Fruit fly (Drosophila melanogaster): ENCODE data around the gene dar1.
A peak's percentile ranks its signal among the peaks of the same experiment; 100 is the strongest.

The dar1 gene

DNA sequence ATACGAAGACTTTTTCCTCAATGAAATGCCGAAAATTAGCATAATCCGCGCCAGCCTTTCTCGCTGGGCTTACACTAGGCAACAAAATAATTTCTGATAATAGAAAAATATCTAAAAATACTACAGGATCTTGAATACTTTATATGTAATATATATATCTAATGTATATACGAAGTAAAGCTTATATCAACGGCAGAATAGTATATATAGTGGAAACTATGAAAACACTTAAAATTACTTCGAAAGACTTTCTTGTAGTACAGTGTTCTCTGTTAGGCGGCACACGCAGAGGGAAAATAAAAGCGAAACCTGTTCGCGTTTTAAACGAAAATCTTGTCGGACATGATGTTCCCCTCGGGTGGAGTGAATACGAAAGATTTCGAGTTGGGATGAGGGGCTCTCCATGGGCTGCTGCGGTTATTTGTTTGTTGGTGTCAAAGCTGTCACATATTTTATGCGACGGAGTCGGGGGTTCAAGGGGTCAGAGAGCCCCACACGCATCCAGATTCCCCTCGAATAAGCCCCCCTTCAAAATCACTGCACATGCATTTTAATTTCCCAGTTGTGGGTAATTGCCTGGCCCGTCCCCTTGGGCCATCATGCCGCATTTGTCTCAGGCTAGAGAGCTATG is 8.1 kb downstream of the dar1 start:
- TF ChIP-seq CG1620 (GFP tag; optimal IDR thresholded peaks at IDR 0.05) (no peak), cic (GFP tag; optimal IDR thresholded peaks at IDR 0.05) (no peak), CG5204 (GFP tag; optimal IDR thresholded peaks at IDR 0.05) (no peak), ovo (GFP tag; optimal IDR thresholded peaks at IDR 0.05) (no peak), Hr96 (GFP tag; optimal IDR thresholded peaks at IDR 0.05) (no peak), Clk (GFP tag; optimal IDR thresholded peaks at IDR 0.05) (no peak), toe (GFP tag; optimal IDR thresholded peaks at IDR 0.05) (no peak), CG7045 (GFP tag; optimal IDR thresholded peaks at IDR 0.05) (no peak), cnc (optimal IDR thresholded peaks at IDR 0.05) (no peak), pad (GFP tag; optimal IDR thresholded peaks at IDR 0.05) (no peak), Mnt (GFP tag; optimal IDR thresholded peaks at IDR 0.05) (no peak), CG7101 (tag; optimal IDR thresholded peaks at IDR 0.05) (no peak), tj (GFP tag; optimal IDR thresholded peaks at IDR 0.05) (no peak), CG11617 (GFP tag; optimal IDR thresholded peaks at IDR 0.05) (no peak), bab1 (GFP tag; optimal IDR thresholded peaks at IDR 0.05) (no peak), CG14711 (tag; optimal IDR thresholded peaks at IDR 0.05) (no peak)

DNA sequence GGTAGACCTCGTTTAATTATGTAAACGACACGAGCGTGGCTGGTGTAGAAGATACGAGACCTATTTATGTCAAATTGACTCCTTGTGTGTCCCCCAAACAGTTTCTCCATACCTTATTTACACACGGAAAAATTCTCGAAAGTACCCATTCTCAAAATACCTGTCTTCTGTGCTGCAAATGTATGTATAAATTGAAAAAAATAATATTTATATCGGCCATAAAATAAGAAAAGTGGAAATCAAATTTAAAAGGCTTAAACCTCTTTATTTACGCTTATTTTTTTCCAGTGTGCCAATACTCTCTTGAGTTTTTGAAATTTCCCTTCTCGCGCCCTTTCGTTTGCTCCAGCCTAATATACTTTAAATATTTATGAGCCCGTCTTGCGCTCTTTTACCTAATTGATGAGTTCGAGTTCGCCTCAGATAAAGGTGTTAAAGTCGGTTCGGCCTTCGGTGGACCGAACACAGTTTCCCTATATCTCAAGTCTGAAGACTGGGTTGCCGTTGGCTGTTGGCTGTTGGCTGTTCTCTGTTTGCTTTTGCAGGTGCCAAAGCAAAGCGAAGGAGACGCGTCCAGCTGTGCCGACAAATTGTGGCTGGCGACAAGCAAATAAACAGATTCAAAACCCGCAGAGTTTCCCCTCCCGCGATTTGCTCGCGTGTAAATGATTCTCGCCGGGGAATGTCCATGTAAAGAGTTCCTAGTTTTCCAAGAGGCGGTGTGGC is 12.6 kb downstream of the dar1 start:
- TF ChIP-seq kay (GFP tag; ENCODE audit: borderline replicate concordance) = peak; percentile 2
- TF ChIP-seq tj (GFP tag; optimal IDR thresholded peaks at IDR 0.05) = no peak

- TF ChIP-seq pad (GFP tag; optimal IDR thresholded peaks at IDR 0.05) (no peak), cnc (optimal IDR thresholded peaks at IDR 0.05) (no peak)
Measured at dm6 chr3L:3639324-3639723, 13.2 kb downstream of the dar1 start.

dm6 chr3L:3640916-3641315 is 14.8 kb downstream of the dar1 start:
- no peak for TF ChIP-seq CG7045 (GFP tag; optimal IDR thresholded peaks at IDR 0.05)
- no peak for TF ChIP-seq CG33017 (tag; optimal IDR thresholded peaks at IDR 0.05)
- no peak for TF ChIP-seq cnc (optimal IDR thresholded peaks at IDR 0.05)
- no peak for TF ChIP-seq pad (GFP tag; optimal IDR thresholded peaks at IDR 0.05)
- TF ChIP-seq Crg-1 (GFP tag; optimal IDR thresholded peaks at IDR 0.05) = no peak
- TF ChIP-seq CG5204 (GFP tag; optimal IDR thresholded peaks at IDR 0.05) = no peak
- TF ChIP-seq bab1 (GFP tag; optimal IDR thresholded peaks at IDR 0.05) = no peak

DNA sequence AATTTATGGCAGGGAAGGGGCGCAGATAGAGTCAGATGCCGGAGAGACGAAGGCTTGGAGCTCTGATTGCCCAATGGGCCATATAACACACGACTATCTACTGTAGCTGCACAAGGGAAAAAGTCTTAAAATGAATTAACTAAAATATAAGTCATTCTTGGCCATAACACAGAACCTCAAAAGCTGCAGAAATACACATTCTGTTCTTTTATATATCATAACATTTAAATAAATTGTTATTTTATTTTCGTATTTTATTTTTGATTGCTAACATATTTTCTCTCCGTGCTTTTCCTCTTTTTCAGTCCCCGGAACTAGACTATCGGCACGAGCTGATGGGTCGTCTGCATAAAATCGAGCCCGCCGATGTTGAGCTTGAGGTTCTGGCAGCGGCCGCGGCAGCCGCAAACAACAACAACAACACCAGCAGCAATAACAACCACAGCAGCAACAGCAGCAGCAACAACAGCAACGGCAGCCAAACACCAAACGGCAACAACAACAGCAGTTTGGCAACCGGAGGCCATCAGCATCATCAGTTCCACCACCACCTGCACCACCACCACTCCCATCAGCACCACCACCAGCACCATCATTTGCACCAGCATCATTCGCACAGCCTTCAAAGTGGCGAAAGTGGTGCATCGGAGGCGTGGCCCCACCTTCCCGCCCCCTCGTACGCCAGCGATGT is 18.3 kb downstream of the dar1 start:
- TF ChIP-seq cnc (optimal IDR thresholded peaks at IDR 0.05) (no peak), CG12768 (GFP tag; optimal IDR thresholded peaks at IDR 0.05) (no peak), CG11617 (GFP tag; optimal IDR thresholded peaks at IDR 0.05) (no peak), CG33017 (tag; optimal IDR thresholded peaks at IDR 0.05) (no peak), cic (GFP tag; optimal IDR thresholded peaks at IDR 0.05) (no peak), Mnt (GFP tag; optimal IDR thresholded peaks at IDR 0.05) (no peak), Clk (GFP tag; optimal IDR thresholded peaks at IDR 0.05) (no peak), tj (GFP tag; optimal IDR thresholded peaks at IDR 0.05) (no peak), CG5204 (GFP tag; optimal IDR thresholded peaks at IDR 0.05) (no peak), CG1620 (GFP tag; optimal IDR thresholded peaks at IDR 0.05) (no peak)

DNA sequence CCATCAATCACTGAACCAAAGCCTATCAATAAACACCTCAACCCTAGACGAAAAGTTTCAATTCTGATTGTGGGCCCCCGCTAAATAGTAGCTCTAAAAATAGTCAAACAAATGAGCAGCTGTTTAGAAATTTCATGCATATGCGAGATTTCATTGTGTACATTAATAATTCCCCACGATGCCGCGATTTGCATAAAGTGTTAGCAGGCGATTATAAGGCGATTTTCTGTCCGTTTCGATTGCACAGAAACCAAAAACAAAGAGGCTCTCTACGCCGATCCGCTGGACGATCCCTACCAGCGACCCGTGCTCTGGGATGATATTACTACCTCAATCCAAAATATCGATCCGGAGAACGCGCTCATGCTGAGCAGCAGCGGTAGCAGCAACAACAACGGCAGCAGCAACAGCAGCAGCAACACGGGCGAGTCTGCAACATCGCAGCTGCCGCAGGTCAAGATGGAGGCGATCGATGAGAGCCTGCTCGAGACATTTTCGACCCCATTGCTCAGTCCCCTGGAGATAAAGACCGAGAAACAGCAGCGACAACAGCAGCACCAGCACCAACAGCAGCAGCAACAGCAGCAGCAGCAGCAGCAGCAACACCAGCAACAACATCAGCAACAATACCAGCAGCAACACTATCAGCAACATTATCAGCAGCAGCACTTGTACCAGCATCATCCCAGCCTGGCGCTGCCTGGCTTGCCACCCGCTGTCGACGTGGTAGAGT is 19.6 kb downstream of the dar1 start:
- TF ChIP-seq CG5204 (GFP tag; optimal IDR thresholded peaks at IDR 0.05) = no peak
- no peak for TF ChIP-seq kay (GFP tag; ENCODE audit: borderline replicate concordance)
- TF ChIP-seq CG1620 (GFP tag; optimal IDR thresholded peaks at IDR 0.05) = no peak
- no peak for TF ChIP-seq Hr96 (GFP tag; optimal IDR thresholded peaks at IDR 0.05)
- TF ChIP-seq CG7045 (GFP tag; optimal IDR thresholded peaks at IDR 0.05) = no peak
- TF ChIP-seq Crg-1 (GFP tag; optimal IDR thresholded peaks at IDR 0.05) = no peak
- no peak for TF ChIP-seq pad (GFP tag; optimal IDR thresholded peaks at IDR 0.05)
- no peak for TF ChIP-seq CG33017 (tag; optimal IDR thresholded peaks at IDR 0.05)
- TF ChIP-seq CG11617 (GFP tag; optimal IDR thresholded peaks at IDR 0.05) = no peak
- TF ChIP-seq bab1 (GFP tag; optimal IDR thresholded peaks at IDR 0.05) = no peak
- TF ChIP-seq cnc (optimal IDR thresholded peaks at IDR 0.05) = no peak
- TF ChIP-seq CG7101 (tag; optimal IDR thresholded peaks at IDR 0.05) = no peak
- no peak for TF ChIP-seq tj (GFP tag; optimal IDR thresholded peaks at IDR 0.05)

dm6 chr3L:3646361-3646759 is 20.2 kb downstream of the dar1 start:
- TF ChIP-seq CG33017 (tag; optimal IDR thresholded peaks at IDR 0.05) = no peak
- no peak for TF ChIP-seq Clk (GFP tag; optimal IDR thresholded peaks at IDR 0.05)
- no peak for TF ChIP-seq CG12768 (GFP tag; optimal IDR thresholded peaks at IDR 0.05)
- TF ChIP-seq kay (GFP tag; ENCODE audit: borderline replicate concordance) = no peak
- no peak for TF ChIP-seq ovo (GFP tag; optimal IDR thresholded peaks at IDR 0.05)
- TF ChIP-seq CG1620 (GFP tag; optimal IDR thresholded peaks at IDR 0.05) = no peak
- TF ChIP-seq CG11617 (GFP tag; optimal IDR thresholded peaks at IDR 0.05) = no peak
- no peak for TF ChIP-seq bab1 (GFP tag; optimal IDR thresholded peaks at IDR 0.05)
- TF ChIP-seq pad (GFP tag; optimal IDR thresholded peaks at IDR 0.05) = no peak
- TF ChIP-seq cnc (optimal IDR thresholded peaks at IDR 0.05) = no peak
